Worm (Caenorhabditis elegans) whole organism, early embryonic: ENCODE measurements around the gene F46E10.18.
A peak's percentile ranks its signal among the peaks of the same experiment; 100 is the strongest.

Experiments
- B0310.2 ChIP-seq: sonication (generic microtip); optimal IDR thresholded peaks from 2 replicates; lab custom pipeline; 2016; ENCODE audit warnings: mild to moderate bottlenecking, missing genetic modification characterization, missing compliant biosample characterization
- F13C5.2 ChIP-seq: sonication (generic microtip); optimal IDR thresholded peaks from 2 replicates; lab custom pipeline; 2017; ENCODE audit warnings: mild to moderate bottlenecking, missing genetic modification characterization, inconsistent platforms, missing compliant biosample characterization
- aly-1 ChIP-seq: sonication (generic microtip); optimal IDR thresholded peaks from 2 replicates; lab custom pipeline; 2016; ENCODE audit warnings: missing genetic modification characterization, missing compliant biosample characterization
- ama-1 ChIP-seq: fragments of 150-350 bp; optimal IDR thresholded peaks from 2 replicates; lab custom pipeline; 2014
- ceh-13 ChIP-seq: fragments of 200-800 bp; sonication (Bioruptor generic); optimal IDR thresholded peaks from 2 replicates; lab custom pipeline; 2018; ENCODE audit warnings: mild to moderate bottlenecking, missing genetic modification characterization, missing compliant biosample characterization
- ceh-36 ChIP-seq: sonication (generic microtip); optimal IDR thresholded peaks from 2 replicates; lab custom pipeline; 2016; ENCODE audit warnings: missing genetic modification characterization, inconsistent platforms, missing compliant biosample characterization
- ets-7 ChIP-seq: sonication (generic microtip); optimal IDR thresholded peaks from 2 replicates; lab custom pipeline; 2016; ENCODE audit warnings: missing genotype, missing genetic modification characterization, missing compliant biosample characterization
- flt-1 ChIP-seq: fragments of 200-800 bp; sonication (Bioruptor generic); IDR thresholded peaks from 2 replicates; pipeline ENCODE4 v1.3.6; 2022; ENCODE audit warnings: missing genetic modification characterization, missing compliant biosample characterization
- hmbx-1 ChIP-seq: sonication (generic microtip); optimal IDR thresholded peaks from 2 replicates; lab custom pipeline; 2016; ENCODE audit warnings: mild to moderate bottlenecking, missing genetic modification characterization, missing compliant biosample characterization
- hmg-4 ChIP-seq: fragments of 200-800 bp; sonication (Bioruptor generic); optimal IDR thresholded peaks from 2 replicates; lab custom pipeline; 2018; ENCODE audit warnings: mild to moderate bottlenecking, missing genetic modification characterization, missing compliant biosample characterization
- hnd-1 ChIP-seq: sonication (generic microtip); optimal IDR thresholded peaks from 2 replicates; lab custom pipeline; 2016; ENCODE audit warnings: missing genetic modification characterization, missing compliant biosample characterization
- pes-1 ChIP-seq: fragments of 200-800 bp; sonication (Bioruptor generic); IDR thresholded peaks from 2 replicates; pipeline ENCODE4 v1.3.6; 2022; ENCODE audit warnings: missing genetic modification reagents, missing genetic modification characterization, missing compliant biosample characterization
- scrt-1 ChIP-seq: fragments of 200-800 bp; sonication (Bioruptor generic); IDR thresholded peaks from 2 replicates; pipeline ENCODE4 v1.3.6; 2022; ENCODE audit warnings: missing genetic modification characterization, missing compliant biosample characterization
- sea-1 ChIP-seq: fragments of 200-800 bp; sonication (Bioruptor generic); conservative IDR thresholded peaks from 2 replicates; pipeline ENCODE4 v1.3.6; 2022; ENCODE audit warnings: missing genetic modification characterization, missing compliant biosample characterization
- tbx-11 ChIP-seq: fragments of 200-800 bp; sonication (Bioruptor generic); IDR thresholded peaks from 2 replicates; pipeline ENCODE4 v1.3.6; 2022; ENCODE audit warnings: missing genetic modification characterization, missing compliant biosample characterization
- tbx-37 ChIP-seq: fragments of 200-800 bp; sonication (Bioruptor generic); conservative IDR thresholded peaks from 2 replicates; pipeline ENCODE4 v1.3.6; 2022; ENCODE audit warnings: missing genetic modification reagents, missing genetic modification characterization, missing compliant biosample characterization
- tra-4 ChIP-seq: sonication (generic microtip); optimal IDR thresholded peaks from 2 replicates; lab custom pipeline; 2017; ENCODE audit warnings: missing genetic modification characterization, missing compliant biosample characterization

The F46E10.18 gene

DNA sequence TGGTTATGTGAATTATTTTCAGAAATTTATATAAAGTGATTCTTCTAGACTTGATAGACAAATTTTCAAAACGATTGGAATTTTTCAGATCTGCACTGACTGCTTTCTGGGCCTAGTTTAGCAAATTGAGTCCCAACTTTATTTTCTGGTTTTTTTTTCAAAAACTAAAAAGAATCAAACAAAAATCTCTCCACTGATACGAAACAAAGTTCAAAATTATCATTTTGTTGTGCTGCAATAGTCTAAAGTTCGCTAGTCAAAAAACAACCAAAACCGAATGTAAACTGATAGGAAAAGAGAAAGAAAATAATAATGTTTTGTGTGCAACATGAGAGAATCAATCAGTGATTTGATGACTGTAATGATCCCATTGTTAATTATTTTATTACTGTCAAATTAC, 29.0 kb downstream of the F46E10.18 start, which contains the start of gene lipl-4:
TSS of gene lipl-4 (plus strand) at position 301 of the 400 bp plus-strand sequence.
- TF ChIP-seq ets-7 (tag; lab: Kevin White, UChicago) (no peak), aly-1 (no peak), tbx-11 (GFP tag; lab: Robert Waterston, UW) (no peak), F13C5.2 (no peak), hmg-4 (no peak), sea-1 (GFP tag; lab: Robert Waterston, UW) (no peak), tra-4 (no peak), ama-1 (lab: Kevin White, UChicago) (no peak), flt-1 (GFP tag; lab: Robert Waterston, UW) (no peak), B0310.2 (tag; lab: Kevin White, UChicago) (no peak), scrt-1 (no peak), hmbx-1 (tag; lab: Kevin White, UChicago) (no peak), ceh-13 (GFP tag; lab: Kevin White, UChicago) (no peak), tbx-37 (GFP tag; lab: Robert Waterston, UW) (no peak), pes-1 (GFP tag; lab: Robert Waterston, UW) (no peak), ceh-36 (tag; lab: Kevin White, UChicago) (no peak), hnd-1 (tag; lab: Kevin White, UChicago) (no peak)

DNA sequence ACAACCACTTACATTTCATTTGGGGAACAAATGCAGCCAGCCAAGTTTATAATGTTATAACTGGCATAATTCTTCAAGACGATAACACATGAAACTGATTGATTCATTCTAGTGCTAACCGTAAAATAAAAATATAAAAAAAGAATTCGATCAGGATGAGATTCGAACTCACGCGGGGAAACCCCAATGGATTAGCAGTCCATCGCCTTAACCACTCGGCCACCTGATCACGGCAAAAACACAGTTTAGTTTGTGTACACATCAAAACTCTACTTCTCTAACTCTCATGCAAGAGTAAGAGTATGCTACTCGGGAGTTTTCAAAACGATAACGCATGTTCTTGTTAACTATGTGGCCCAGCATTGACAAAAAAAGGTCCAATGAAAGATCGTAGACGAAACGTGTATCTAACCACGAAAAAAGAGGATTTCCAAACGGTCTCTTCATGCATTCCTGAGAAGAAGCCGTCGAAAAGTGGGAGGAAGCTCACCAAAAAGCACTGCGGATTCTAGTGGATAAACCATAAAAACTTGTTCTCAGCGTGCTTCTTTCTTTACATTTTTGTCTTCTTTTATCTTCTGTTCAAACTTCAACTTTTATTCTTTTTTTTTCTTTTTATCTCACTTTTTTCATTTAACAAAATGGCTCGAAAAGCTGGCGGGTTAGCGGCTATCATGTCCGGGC, 31.0 kb downstream of the F46E10.18 start, which contains the start of gene twk-10:
TSS of gene twk-10 (plus strand) at position 634 of the 684 bp plus-strand sequence.
- TF ChIP-seq aly-1 (no peak), B0310.2 (tag; lab: Kevin White, UChicago) (no peak), flt-1 (GFP tag; lab: Robert Waterston, UW) (peak; percentile 48), hmbx-1 (tag; lab: Kevin White, UChicago) (no peak), sea-1 (GFP tag; lab: Robert Waterston, UW) (no peak), ceh-36 (tag; lab: Kevin White, UChicago) (peak; percentile 23), tbx-11 (GFP tag; lab: Robert Waterston, UW) (no peak), tra-4 (no peak), ama-1 (lab: Kevin White, UChicago) (no peak), scrt-1 (peak; percentile 62; the same call in 1 of the 2 replicates), ceh-13 (GFP tag; lab: Kevin White, UChicago) (no peak), hmg-4 (no peak), tbx-37 (GFP tag; lab: Robert Waterston, UW) (0 out of 2 replicates have a peak, but pooled peaks have one; percentile 39), hnd-1 (tag; lab: Kevin White, UChicago) (no peak)

DNA sequence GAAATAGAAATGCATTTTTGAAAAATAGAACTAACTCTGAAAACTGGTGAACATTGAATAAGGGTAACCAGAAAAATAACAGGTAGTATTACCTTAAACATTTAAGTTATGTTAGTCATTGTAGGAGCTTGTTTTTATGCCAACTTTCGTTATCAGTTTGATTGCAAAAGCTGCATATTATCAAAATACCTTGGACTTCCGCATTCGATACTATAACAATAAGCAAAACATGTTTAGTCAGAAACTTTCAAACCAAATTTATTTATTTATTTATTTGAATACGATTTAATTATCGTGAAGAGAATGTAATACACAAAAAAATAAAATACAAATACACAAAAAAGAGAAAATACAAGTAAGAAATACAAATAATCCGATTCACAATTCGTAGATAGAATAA, 33.5 kb downstream of the F46E10.18 start, which contains the start of gene K04A8.19:
TSS of gene K04A8.19 (minus strand) at position 101 of the 400 bp plus-strand sequence.
- TF ChIP-seq F13C5.2 (no peak), B0310.2 (tag; lab: Kevin White, UChicago) (no peak), hnd-1 (tag; lab: Kevin White, UChicago) (no peak), aly-1 (no peak), tra-4 (no peak), hmg-4 (no peak), hmbx-1 (tag; lab: Kevin White, UChicago) (no peak), sea-1 (GFP tag; lab: Robert Waterston, UW) (no peak)

DNA sequence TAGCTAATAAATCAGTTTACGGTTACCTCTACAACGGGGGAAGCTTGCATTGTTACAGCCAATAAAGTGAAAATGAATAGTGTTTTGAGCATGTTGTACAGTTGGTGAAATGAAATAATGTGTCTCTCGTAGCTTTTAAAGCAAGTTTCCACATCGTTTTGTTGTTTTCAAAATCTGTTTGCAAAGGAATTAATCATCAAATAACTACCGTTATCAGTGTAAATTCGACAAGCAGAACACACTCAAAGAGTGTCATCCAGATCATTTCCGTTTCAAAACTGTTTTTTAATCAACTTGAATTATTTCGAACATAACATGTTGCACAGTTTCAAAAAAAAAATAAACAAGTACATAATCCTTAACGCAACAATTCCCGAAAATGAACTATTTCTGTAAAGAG, 36.2 kb downstream of the F46E10.18 start, which contains the start of gene spp-27:
TSS of gene spp-27 (minus strand) at position 101 of the 400 bp plus-strand sequence.
- TF ChIP-seq hmbx-1 (tag; lab: Kevin White, UChicago): no peak
- TF ChIP-seq hnd-1 (tag; lab: Kevin White, UChicago): no peak
- TF ChIP-seq tbx-37 (GFP tag; lab: Robert Waterston, UW): no peak
- TF ChIP-seq F13C5.2: no peak
- TF ChIP-seq aly-1: no peak
- no peak for TF ChIP-seq pes-1 (GFP tag; lab: Robert Waterston, UW)

DNA sequence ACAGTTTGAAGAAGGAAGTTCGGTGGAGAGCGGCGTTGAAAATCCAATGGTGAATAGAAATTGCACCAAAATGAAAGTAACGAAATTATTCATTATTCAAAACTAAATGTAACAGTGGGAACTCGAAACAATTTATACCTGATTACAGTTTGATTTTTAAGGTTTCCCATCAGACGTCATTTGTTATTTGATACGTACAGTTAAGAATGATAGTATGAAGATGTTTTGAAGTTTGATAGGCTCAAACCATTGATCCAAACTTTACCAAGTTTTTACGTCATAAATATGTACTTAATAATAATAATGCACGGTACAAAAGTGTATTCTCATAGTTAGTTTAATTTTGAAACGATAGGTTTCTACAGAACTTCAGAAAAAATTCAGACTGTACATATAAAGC, 37.3 kb downstream of the F46E10.18 start, which contains the start of gene spp-20:
TSS of gene spp-20 (minus strand) at position 101 of the 400 bp plus-strand sequence.
- no peak for TF ChIP-seq B0310.2 (tag; lab: Kevin White, UChicago)
- TF ChIP-seq ets-7 (tag; lab: Kevin White, UChicago): no peak
- TF ChIP-seq pes-1 (GFP tag; lab: Robert Waterston, UW): no peak
- no peak for TF ChIP-seq sea-1 (GFP tag; lab: Robert Waterston, UW)
- TF ChIP-seq flt-1 (GFP tag; lab: Robert Waterston, UW): no peak
- no peak for TF ChIP-seq hnd-1 (tag; lab: Kevin White, UChicago)
- TF ChIP-seq hmg-4: no peak
- TF ChIP-seq ceh-36 (tag; lab: Kevin White, UChicago): no peak
- TF ChIP-seq F13C5.2: no peak
- no peak for TF ChIP-seq scrt-1
- TF ChIP-seq tbx-11 (GFP tag; lab: Robert Waterston, UW): no peak
- no peak for TF ChIP-seq aly-1
- no peak for TF ChIP-seq hmbx-1 (tag; lab: Kevin White, UChicago)
- no peak for TF ChIP-seq tbx-37 (GFP tag; lab: Robert Waterston, UW)
- no peak for TF ChIP-seq ama-1 (lab: Kevin White, UChicago)
- TF ChIP-seq tra-4: no peak
- TF ChIP-seq ceh-13 (GFP tag; lab: Kevin White, UChicago): no peak

DNA sequence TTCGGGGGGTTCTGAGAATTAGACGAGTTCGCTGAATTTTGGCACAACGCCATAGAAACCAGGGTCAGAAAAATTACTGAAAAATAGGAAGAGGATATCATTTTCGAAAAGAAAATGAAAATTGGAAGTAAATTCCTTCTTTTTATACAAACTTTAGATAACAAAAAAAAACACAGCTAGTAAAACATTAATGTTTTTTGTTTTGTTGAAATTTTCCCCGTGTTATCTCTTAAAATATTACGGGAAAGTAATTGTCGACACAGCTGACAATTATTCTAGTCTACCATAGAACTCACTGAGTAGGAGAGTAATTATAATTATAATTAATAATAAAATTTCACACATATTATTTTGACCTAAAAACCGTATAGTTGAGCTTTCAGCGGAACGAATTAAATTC, 38.3 kb downstream of the F46E10.18 start, which contains the start of gene spp-26:
TSS of gene spp-26 (minus strand) at position 101 of the 400 bp plus-strand sequence.
- TF ChIP-seq tbx-37 (GFP tag; lab: Robert Waterston, UW) (no peak), aly-1 (no peak), pes-1 (GFP tag; lab: Robert Waterston, UW) (no peak), hmg-4 (no peak), flt-1 (GFP tag; lab: Robert Waterston, UW) (no peak), hmbx-1 (tag; lab: Kevin White, UChicago) (no peak), ama-1 (lab: Kevin White, UChicago) (no peak), sea-1 (GFP tag; lab: Robert Waterston, UW) (no peak), hnd-1 (tag; lab: Kevin White, UChicago) (no peak), ceh-13 (GFP tag; lab: Kevin White, UChicago) (no peak), scrt-1 (no peak), F13C5.2 (no peak), ets-7 (tag; lab: Kevin White, UChicago) (no peak), ceh-36 (tag; lab: Kevin White, UChicago) (no peak)
